Worm (Caenorhabditis elegans): ENCODE measurements around the gene Y45F10B.3.
"Not testable (repeated sequence)": the region's sequence is repeated elsewhere in the genome, so short reads cannot be mapped to it uniquely, and the experiment has no call there.

Gene Y45F10B.3

ce11 chrIV:13578953-13579352 lies 14.5 kb upstream of the Y45F10B.3 start, which contains the start of gene sru-16:
sru-16 (plus strand) TSS chrIV:13579253.
- not testable (repeated sequence) for TF ChIP-seq Y116A8C.19 (tag; optimal IDR thresholded peaks at IDR 0.05; ENCODE audit: borderline replicate concordance); pag-3 (tag; optimal IDR thresholded peaks at IDR 0.05; ENCODE audit: borderline replicate concordance, insufficient read depth); unc-130 (tag; optimal IDR thresholded peaks at IDR 0.05)

ce11 chrIV:13582909-13583308 lies 10.5 kb upstream of the Y45F10B.3 start, which contains the start of gene sru-12:
sru-12 (plus strand) TSS chrIV:13583209.
- TF ChIP-seq egl-27 (tag; optimal IDR thresholded peaks at IDR 0.05), result no peak
- no peak for TF ChIP-seq aly-2 (tag; optimal IDR thresholded peaks at IDR 0.05)

DNA sequence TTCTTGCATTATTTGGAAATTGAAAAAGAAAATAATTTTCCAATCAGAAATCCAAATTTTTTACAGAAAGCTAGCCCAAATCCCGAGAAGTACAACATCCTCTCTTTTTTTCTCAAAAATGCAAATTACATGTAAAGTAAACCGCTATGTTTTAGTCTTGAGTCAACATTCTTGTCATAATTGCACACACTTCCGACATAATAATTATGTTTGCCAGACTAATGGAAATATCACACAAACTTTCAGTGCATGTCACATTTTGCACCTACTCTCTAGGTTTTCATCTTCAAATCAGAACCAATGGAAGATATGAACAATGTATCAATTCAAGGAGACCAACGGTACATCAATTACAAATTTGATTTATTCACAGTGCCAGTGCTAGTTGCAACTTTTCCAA lies 8.8 kb upstream of the Y45F10B.3 start, which contains the start of gene sru-11:
TSS of gene sru-11 (plus strand) at position 301 of the 400 bp plus-strand sequence.
- TF ChIP-seq lir-3 (tag; optimal IDR thresholded peaks at IDR 0.05; ENCODE audit: poor library complexity), result no peak
- no peak for TF ChIP-seq pqm-1 (tag; optimal IDR thresholded peaks at IDR 0.05)
- TF ChIP-seq dsc-1 (tag; optimal IDR thresholded peaks at IDR 0.05), result no peak
- no peak for TF ChIP-seq blmp-1 (tag; optimal IDR thresholded peaks at IDR 0.05)
- TF ChIP-seq unc-30 (tag; optimal IDR thresholded peaks at IDR 0.05), result no peak
- no peak for TF ChIP-seq ztf-4 (tag; optimal IDR thresholded peaks at IDR 0.05)
- no peak for TF ChIP-seq ztf-11 (tag; optimal IDR thresholded peaks at IDR 0.05)

- TF ChIP-seq skn-1 (tag; optimal IDR thresholded peaks at IDR 0.05) (no peak), ceh-90 (tag; optimal IDR thresholded peaks at IDR 0.05) (no peak), unc-130 (tag; optimal IDR thresholded peaks at IDR 0.05) (no peak), pqm-1 (tag; optimal IDR thresholded peaks at IDR 0.05) (no peak), dpl-1 (GFP tag; optimal IDR thresholded peaks at IDR 0.05) (no peak), efl-3 (GFP tag; optimal IDR thresholded peaks at IDR 0.05) (no peak), alr-1 (tag; optimal IDR thresholded peaks at IDR 0.05; ENCODE audit: borderline replicate concordance) (no peak), lin-13 (GFP tag; optimal IDR thresholded peaks at IDR 0.05) (no peak), zag-1 (tag; optimal IDR thresholded peaks at IDR 0.05) (no peak), swsn-7 (tag; optimal IDR thresholded peaks at IDR 0.05) (no peak), nhr-84 (tag; optimal IDR thresholded peaks at IDR 0.05) (no peak), lin-39 (tag; optimal IDR thresholded peaks at IDR 0.05) (no peak), ztf-11 (tag; optimal IDR thresholded peaks at IDR 0.05) (no peak), elt-3 (tag; optimal IDR thresholded peaks at IDR 0.05) (no peak), ama-1 (optimal IDR thresholded peaks at IDR 0.05) (no peak), blmp-1 (tag; optimal IDR thresholded peaks at IDR 0.05) (no peak), Y116A8C.19 (tag; optimal IDR thresholded peaks at IDR 0.05; ENCODE audit: borderline replicate concordance) (no peak), mef-2 (tag; optimal IDR thresholded peaks at IDR 0.05) (no peak), nhr-28 (tag; optimal IDR thresholded peaks at IDR 0.05) (no peak), hpl-2 (GFP tag; optimal IDR thresholded peaks at IDR 0.05) (no peak)
These were observed 6.3 kb upstream of the Y45F10B.3 start, which contains the start of gene Y45F10B.12 for ce11 chrIV:13587175-13587574. Y45F10B.12 (plus strand) TSS chrIV:13587475.

- TF ChIP-seq grh-1 (GFP tag; IDR thresholded peaks at IDR 0.05); xbp-1 (tag; optimal IDR thresholded peaks at IDR 0.05); lin-35 (GFP tag; optimal IDR thresholded peaks at IDR 0.05): not testable (repeated sequence)
These were observed 4.9 kb upstream of the Y45F10B.3 start, which contains the start of gene sru-9 for ce11 chrIV:13588544-13589043. sru-9 (plus strand) TSS chrIV:13588993.

DNA sequence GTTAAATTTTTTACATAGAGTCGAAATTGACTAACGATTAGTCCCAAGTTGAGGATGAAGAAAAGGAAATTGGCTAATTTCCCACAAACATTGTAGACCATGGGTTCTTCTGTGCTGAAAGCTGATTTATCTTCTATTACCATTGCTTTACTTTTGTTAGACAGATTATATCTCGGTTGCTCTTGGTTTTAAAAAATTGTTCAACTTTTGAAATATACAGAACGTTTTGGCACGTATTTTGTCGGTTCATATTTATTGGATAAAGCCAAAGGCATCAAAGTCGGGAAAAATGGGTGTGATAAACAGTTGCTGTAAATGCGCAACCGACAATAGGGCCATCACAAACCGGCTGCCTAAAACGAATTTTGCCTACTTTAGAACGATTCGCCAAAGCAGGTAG lies 1.8 kb upstream of the Y45F10B.3 start, which contains the start of gene tsp-5:
TSS of gene tsp-5 (minus strand) at position 101 of the 400 bp plus-strand sequence.
- TF ChIP-seq grh-1 (GFP tag; IDR thresholded peaks at IDR 0.05), result no peak
- no peak for TF ChIP-seq snpc-4 (tag; optimal IDR thresholded peaks at IDR 0.05)
- TF ChIP-seq lsy-2 (tag; optimal IDR thresholded peaks at IDR 0.05), result no peak
- no peak for TF ChIP-seq ztf-11 (tag; optimal IDR thresholded peaks at IDR 0.05)
- TF ChIP-seq elt-3 (tag; optimal IDR thresholded peaks at IDR 0.05), result no peak
- no peak for TF ChIP-seq skn-1 (tag; optimal IDR thresholded peaks at IDR 0.05)
- no peak for TF ChIP-seq nhr-90 (tag; optimal IDR thresholded peaks at IDR 0.05; ENCODE audit: poor library complexity)
- TF ChIP-seq sox-4 (tag; optimal IDR thresholded peaks at IDR 0.05), result no peak

Data from whole organism, L1 larva.